Worm (Caenorhabditis elegans): ENCODE measurements around the gene C28H8.8.

DNA sequence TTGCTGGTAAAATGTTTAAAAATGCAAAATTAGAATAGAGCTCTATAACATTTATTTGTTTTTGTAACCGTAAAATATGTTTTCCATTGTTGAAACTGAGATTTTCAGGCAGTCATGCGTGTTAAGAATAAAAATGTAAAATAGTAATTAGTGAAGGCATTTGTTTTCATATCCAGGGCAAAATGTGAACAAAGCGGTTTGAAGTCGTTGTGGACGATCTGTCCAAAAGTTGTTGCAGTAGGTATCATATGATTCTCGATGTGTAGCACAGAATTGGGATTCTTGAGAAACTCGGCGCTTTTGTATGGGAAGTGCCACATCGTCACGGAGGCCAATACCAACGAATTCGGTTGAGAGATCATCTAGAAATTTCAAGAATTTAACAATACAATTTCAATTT is 6.3 kb downstream of the C28H8.8 start:
- no peak for TF ChIP-seq ztf-11 (tag; optimal IDR thresholded peaks at IDR 0.05)
- TF ChIP-seq nhr-237 (tag; optimal IDR thresholded peaks at IDR 0.05), result no peak
